Worm (Caenorhabditis elegans) whole organism, L4 larva: Measurements from ENCODE around the gene zig-3.

ENCODE experiments used
- R02D3.7 ChIP-seq: fragments of 150-350 bp; sonication (generic microtip); optimal IDR thresholded peaks from 3 replicates; lab custom pipeline; 2014; ENCODE audit warnings: missing biosample characterization, missing genetic modification characterization
- aha-1 ChIP-seq: fragments of 150-350 bp; peaks from one replicate; lab custom pipeline; 2014; ENCODE audit warnings: missing biosample characterization, missing genetic modification characterization
- aly-2 ChIP-seq: sonication (generic microtip); optimal IDR thresholded peaks from 2 replicates; lab custom pipeline; 2018; ENCODE audit warnings: missing biosample characterization, missing genetic modification characterization
- ama-1 ChIP-seq: fragments of 150-350 bp; optimal IDR thresholded peaks from 2 replicates; lab custom pipeline; 2014; ENCODE audit warnings: inconsistent platforms, mixed read lengths
- ceh-82 ChIP-seq: sonication (generic microtip); optimal IDR thresholded peaks from 2 replicates; lab custom pipeline; 2017; ENCODE audit warnings: missing biosample characterization, missing genetic modification characterization
- madf-5 ChIP-seq, 2 experiments: fragments of 200-800 bp; sonication (Bioruptor generic); IDR thresholded peaks; 2 replicates each; pipeline ENCODE4 v1.3.6; 2022; ENCODE audit warnings: missing compliant biosample characterization in 2 of 2, missing genetic modification characterization in 2 of 2
- mdt-29 ChIP-seq: fragments of 200-800 bp; sonication (Bioruptor generic); IDR thresholded peaks from 2 replicates; pipeline ENCODE4 v1.3.6; 2022; ENCODE audit warnings: missing genetic modification reagents, missing genetic modification characterization, missing compliant biosample characterization
- nhr-11 ChIP-seq: fragments of 150-350 bp; optimal IDR thresholded peaks from 2 replicates; lab custom pipeline; 2014; ENCODE audit warnings: missing biosample characterization, missing genetic modification characterization
- pha-4 ChIP-seq, 2 experiments: fragments of 150-350 bp in 1 of 2; fragments of 200-800 bp in 1 of 2; sonication (Bioruptor generic) in 1 of 2; IDR thresholded peaks in 1 of 2; optimal IDR thresholded peaks in 1 of 2; 2 replicates each; pipeline versions ENCODE4 v1.3.6 to Lab custom; 2014 to 2022; ENCODE audit warnings: missing genetic modification characterization in 2 of 2, missing genetic modification reagents in 2 of 2, missing biosample characterization in 1 of 2, missing compliant biosample characterization in 1 of 2
- tag-97 ChIP-seq: fragments of 200-800 bp; sonication (Bioruptor generic); IDR thresholded peaks from 2 replicates; pipeline ENCODE4 v1.3.6; 2022; ENCODE audit warnings: missing genetic modification characterization, missing compliant biosample characterization
- unc-130 ChIP-seq: sonication (generic microtip); optimal IDR thresholded peaks from 2 replicates; lab custom pipeline; 2016; ENCODE audit warnings: missing genetic modification reagents, missing genetic modification characterization, missing compliant biosample characterization
- unc-39 ChIP-seq: sonication (generic microtip); optimal IDR thresholded peaks from 2 replicates; lab custom pipeline; 2017; ENCODE audit warnings: missing biosample characterization, missing genetic modification characterization

DNA sequence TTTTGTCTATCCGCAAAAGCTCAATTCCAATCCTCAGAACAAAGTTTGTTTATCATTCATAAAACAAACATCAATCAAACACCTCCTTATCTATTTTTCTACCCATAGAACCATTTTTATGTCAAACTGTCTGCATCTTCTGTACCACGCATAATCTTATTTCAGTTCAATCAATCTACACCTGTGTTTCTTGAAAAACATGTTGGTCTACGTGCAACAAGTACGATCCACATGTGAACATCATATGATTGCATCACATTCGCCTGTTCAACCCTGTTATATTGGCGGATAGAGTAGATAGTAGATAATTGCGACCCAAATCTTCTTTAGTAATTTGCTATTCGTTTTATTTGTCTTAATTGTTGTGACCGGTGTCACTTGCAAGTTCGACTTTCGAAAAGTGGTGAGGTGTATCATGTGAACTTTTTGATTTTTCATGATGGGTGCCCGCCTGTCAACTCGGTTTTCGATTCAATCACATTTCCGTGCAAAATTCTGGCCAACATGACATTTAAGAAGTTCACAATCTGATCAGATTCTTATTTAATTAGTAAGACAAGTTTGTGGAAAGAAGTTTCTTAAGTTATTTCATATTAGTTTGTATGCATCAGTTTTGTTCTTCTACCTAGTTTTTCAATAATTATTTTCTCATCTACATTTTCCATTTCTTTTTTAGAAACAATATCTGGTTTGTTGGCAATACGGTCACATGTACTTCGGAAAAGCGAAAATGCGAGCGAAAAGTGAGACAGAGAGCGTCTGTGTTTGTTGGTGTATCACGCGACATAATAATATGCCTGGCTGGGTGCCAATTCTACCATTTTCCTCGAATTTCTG, 21.9 kb downstream of the zig-3 start:
- TF ChIP-seq unc-130 (GFP tag; lab: Kevin White, UChicago) (no peak), R02D3.7 (tag; lab: Kevin White, UChicago) (no peak), mdt-29 (GFP tag; lab: Robert Waterston, UW) (peak; percentile 56; the same call in 1 of the 2 replicates), madf-5 (GFP tag; IDR thresholded peaks at IDR 0.05; lab: Robert Waterston, UW) (no peak), aha-1 (tag; lab: Kevin White, UChicago) (peak; percentile 99), tag-97 (no peak), pha-4 (GFP tag; IDR thresholded peaks at IDR 0.05; lab: Robert Waterston, UW) (no peak), pha-4 (tag; optimal IDR thresholded peaks at IDR 0.05; lab: Kevin White, UChicago) (no peak), aly-2 (tag; lab: Kevin White, UChicago) (no peak), ceh-82 (tag; lab: Kevin White, UChicago) (no peak), unc-39 (tag; lab: Kevin White, UChicago) (no peak), nhr-11 (tag; lab: Kevin White, UChicago) (peak; percentile 42), ama-1 (no peak)
